Fruit fly (Drosophila melanogaster) whole organism, embryonic: ENCODE results near the gene CG42512.

Source experiments
- Bgb ChIP-seq: fragments of 200-800 bp; sonication (Bioruptor generic); IDR thresholded peaks from 2 replicates; pipeline ENCODE4 v1.3.6; 2022; ENCODE audit warnings: missing biosample characterization, missing genetic modification characterization; ENCODE audit not compliant: partially characterized antibody
- CG10267 ChIP-seq: fragments of 200-800 bp; sonication (Bioruptor generic); optimal IDR thresholded peaks from 2 replicates; lab custom pipeline; 2018; ENCODE audit warnings: missing biosample characterization, mild to moderate bottlenecking, missing genetic modification characterization, moderate library complexity
- CG11560 ChIP-seq: fragments of 200-800 bp; sonication (Bioruptor generic); IDR thresholded peaks from 3 replicates; pipeline ENCODE4 v1.3.6; 2022; ENCODE audit warnings: missing biosample characterization, missing genetic modification characterization
- CG12942 ChIP-seq: fragments of 200-800 bp; sonication (Bioruptor generic); optimal IDR thresholded peaks from 3 replicates; lab custom pipeline; 2016; ENCODE audit warnings: missing biosample characterization, missing genetic modification characterization
- CG14710 ChIP-seq: fragments of 200-800 bp; sonication (Bioruptor generic); optimal IDR thresholded peaks from 3 replicates; lab custom pipeline; 2019; ENCODE audit warnings: missing biosample characterization, mild to moderate bottlenecking, missing genetic modification characterization, moderate library complexity
- CG1603 ChIP-seq: fragments of 200-800 bp; sonication (Bioruptor generic); optimal IDR thresholded peaks from 2 replicates; lab custom pipeline; 2019; ENCODE audit warnings: missing biosample characterization, mild to moderate bottlenecking, missing genetic modification characterization, moderate library complexity
- CG16863 ChIP-seq: fragments of 200-800 bp; sonication (Bioruptor generic); optimal IDR thresholded peaks from 3 replicates; lab custom pipeline; 2016; ENCODE audit warnings: missing biosample characterization, missing genetic modification characterization
- CG17361 ChIP-seq: fragments of 200-800 bp; sonication (Bioruptor generic); IDR thresholded peaks from 3 replicates; pipeline ENCODE4 v1.3.6; 2022; ENCODE audit warnings: missing biosample characterization, missing genetic modification characterization
- CG18011 ChIP-seq: fragments of 200-800 bp; sonication (Bioruptor generic); optimal IDR thresholded peaks from 2 replicates; lab custom pipeline; 2017; ENCODE audit warnings: missing biosample characterization, missing genetic modification characterization, mild to moderate bottlenecking, moderate library complexity, missing genotype
- CG2129 ChIP-seq: fragments of 200-800 bp; sonication (Bioruptor generic); IDR thresholded peaks from 2 replicates; pipeline ENCODE4 v1.3.6; 2022; ENCODE audit warnings: missing biosample characterization, missing genetic modification characterization; ENCODE audit not compliant: partially characterized antibody
- CG31441 ChIP-seq: fragments of 200-800 bp; sonication (Bioruptor generic); IDR thresholded peaks from 2 replicates; pipeline ENCODE4 v1.3.6; 2022; ENCODE audit warnings: missing biosample characterization, missing genetic modification characterization
- CG3281 ChIP-seq: fragments of 200-800 bp; sonication (Bioruptor generic); optimal IDR thresholded peaks from 3 replicates; lab custom pipeline; 2017; ENCODE audit warnings: missing biosample characterization, mild to moderate bottlenecking, missing genetic modification characterization
- CG34224 ChIP-seq: fragments of 200-800 bp; sonication (Bioruptor generic); IDR thresholded peaks from 3 replicates; pipeline ENCODE4 v1.3.6; 2022; ENCODE audit warnings: missing biosample characterization, missing genetic modification characterization; ENCODE audit not compliant: partially characterized antibody
- CG4360 ChIP-seq: fragments of 200-800 bp; sonication (Bioruptor generic); IDR thresholded peaks from 2 replicates; pipeline ENCODE4 v1.3.6; 2022; ENCODE audit warnings: missing biosample characterization, missing genetic modification characterization
- CG4707 ChIP-seq: fragments of 200-800 bp; sonication (Bioruptor generic); optimal IDR thresholded peaks from 2 replicates; lab custom pipeline; 2018; ENCODE audit warnings: missing biosample characterization, mild to moderate bottlenecking, missing genetic modification characterization, moderate library complexity
- CG6854 ChIP-seq: fragments of 200-800 bp; sonication (Bioruptor generic); optimal IDR thresholded peaks from 3 replicates; lab custom pipeline; 2017; ENCODE audit warnings: missing biosample characterization, mild to moderate bottlenecking, missing genetic modification characterization
- CG8290 ChIP-seq, 3 experiments: fragments of 200-800 bp; sonication (Bioruptor generic); optimal IDR thresholded peaks; 2 replicates each; lab custom pipeline; 2016 to 2019; ENCODE audit warnings: missing biosample characterization in 3 of 3, missing genetic modification characterization in 3 of 3, mild to moderate bottlenecking in 2 of 3, moderate library complexity in 1 of 3
- CG9797 ChIP-seq: fragments of 200-800 bp; sonication (Bioruptor generic); optimal IDR thresholded peaks from 3 replicates; lab custom pipeline; 2018; ENCODE audit warnings: missing biosample characterization, mild to moderate bottlenecking, missing genetic modification characterization
- CG9876 ChIP-seq: fragments of 200-800 bp; sonication (Bioruptor generic); optimal IDR thresholded peaks from 2 replicates; lab custom pipeline; 2016; ENCODE audit warnings: missing biosample characterization, missing genetic modification characterization
- CTCF ChIP-seq: fragments of 200-800 bp; sonication (Bioruptor generic); optimal IDR thresholded peaks from 2 replicates; lab custom pipeline; 2017; ENCODE audit warnings: missing biosample characterization, mild to moderate bottlenecking, missing genetic modification characterization, moderate library complexity
- Doc3 ChIP-seq: fragments of 200-800 bp; sonication (Bioruptor generic); IDR thresholded peaks from 3 replicates; pipeline ENCODE4 v1.3.6; 2022; ENCODE audit warnings: missing biosample characterization, missing genetic modification characterization; ENCODE audit not compliant: partially characterized antibody
- Dref ChIP-seq: fragments of 200-800 bp; sonication (Bioruptor generic); IDR thresholded peaks from 2 replicates; pipeline ENCODE4 v1.3.6; 2022; ENCODE audit warnings: missing biosample characterization, missing genetic modification characterization
- E2f1 ChIP-seq: fragments of 200-800 bp; sonication (Bioruptor generic); IDR thresholded peaks from 2 replicates; pipeline ENCODE4 v1.3.6; 2022; ENCODE audit warnings: missing biosample characterization, missing genetic modification characterization
- HLH4C ChIP-seq: fragments of 200-800 bp; sonication (Bioruptor generic); IDR thresholded peaks from 3 replicates; pipeline ENCODE4 v1.3.6; 2022; ENCODE audit warnings: missing biosample characterization, missing genetic modification characterization; ENCODE audit not compliant: partially characterized antibody
- Hsf ChIP-seq: fragments of 200-800 bp; sonication (Bioruptor generic); optimal IDR thresholded peaks from 3 replicates; lab custom pipeline; 2016; ENCODE audit warnings: missing biosample characterization, missing genetic modification characterization
- Lhr ChIP-seq: fragments of 200-800 bp; sonication (Bioruptor generic); optimal IDR thresholded peaks from 3 replicates; lab custom pipeline; 2017; ENCODE audit warnings: mild to moderate bottlenecking, missing biosample characterization, missing genetic modification reagents, missing genetic modification characterization
- MBD-R2 ChIP-seq: fragments of 200-800 bp; sonication (Bioruptor generic); IDR thresholded peaks from 2 replicates; pipeline ENCODE4 v1.3.6; 2022; ENCODE audit warnings: missing biosample characterization, missing genetic modification characterization
- Sin3A ChIP-seq: fragments of >200 bp; optimal IDR thresholded peaks from 2 replicates; lab custom pipeline; 2018
- ap ChIP-seq: fragments of 200-800 bp; sonication (Bioruptor generic); IDR thresholded peaks from 2 replicates; pipeline ENCODE4 v1.3.6; 2022; ENCODE audit warnings: missing biosample characterization, missing genetic modification characterization
- bab2 ChIP-seq: fragments of 200-800 bp; sonication (Bioruptor generic); optimal IDR thresholded peaks from 2 replicates; lab custom pipeline; 2016; ENCODE audit warnings: missing biosample characterization, missing genetic modification characterization
- bbx ChIP-seq: fragments of 200-800 bp; sonication (Bioruptor generic); IDR thresholded peaks from 2 replicates; pipeline ENCODE4 v1.3.6; 2022; ENCODE audit warnings: missing biosample characterization, missing genetic modification characterization; ENCODE audit not compliant: partially characterized antibody
- fd3F ChIP-seq: fragments of 200-800 bp; sonication (Bioruptor generic); optimal IDR thresholded peaks from 2 replicates; lab custom pipeline; 2018; ENCODE audit warnings: missing biosample characterization, mild to moderate bottlenecking, missing genetic modification characterization, moderate library complexity
- gfzf ChIP-seq: fragments of 200-800 bp; sonication (Bioruptor generic); optimal IDR thresholded peaks from 2 replicates; lab custom pipeline; 2016; ENCODE audit warnings: missing biosample characterization, mild to moderate bottlenecking, missing genetic modification characterization, moderate library complexity
- hbn ChIP-seq: fragments of 200-800 bp; sonication (Bioruptor generic); IDR thresholded peaks from 2 replicates; pipeline ENCODE4 v1.3.6; 2022; ENCODE audit warnings: missing biosample characterization, missing genetic modification characterization; ENCODE audit not compliant: partially characterized antibody
- hkb ChIP-seq, 2 experiments: fragments of 200-800 bp in 1 of 2; fragments of >200 bp in 1 of 2; sonication (Bioruptor generic) in 1 of 2; IDR thresholded peaks in 1 of 2; optimal IDR thresholded peaks in 1 of 2; 2 replicates each; pipeline versions ENCODE4 v1.3.6 to Lab custom; 2017 to 2022; ENCODE audit warnings: missing biosample characterization in 1 of 2, missing genetic modification characterization in 1 of 2
- knrl ChIP-seq: fragments of 200-800 bp; sonication (Bioruptor generic); IDR thresholded peaks from 3 replicates; pipeline ENCODE4 v1.3.6; 2022; ENCODE audit warnings: missing biosample characterization, missing genetic modification characterization; ENCODE audit not compliant: partially characterized antibody
- p53 ChIP-seq: fragments of 200-800 bp; sonication (Bioruptor generic); optimal IDR thresholded peaks from 2 replicates; lab custom pipeline; 2016; ENCODE audit warnings: missing biosample characterization, missing genetic modification characterization
- pho ChIP-seq: fragments of 200-800 bp; sonication (Bioruptor generic); optimal IDR thresholded peaks from 2 replicates; lab custom pipeline; 2016; ENCODE audit warnings: missing biosample characterization, missing genetic modification characterization
- pita ChIP-seq: fragments of 200-800 bp; sonication (Bioruptor generic); optimal IDR thresholded peaks from 2 replicates; lab custom pipeline; 2017; ENCODE audit warnings: missing biosample characterization, mild to moderate bottlenecking, missing genetic modification characterization
- row ChIP-seq: fragments of 200-800 bp; sonication (Bioruptor generic); IDR thresholded peaks from 3 replicates; pipeline ENCODE4 v1.3.6; 2022; ENCODE audit warnings: missing biosample characterization, missing genetic modification characterization
- sd ChIP-seq: fragments of 200-800 bp; sonication (Bioruptor generic); optimal IDR thresholded peaks from 3 replicates; lab custom pipeline; 2018; ENCODE audit warnings: missing biosample characterization, mild to moderate bottlenecking, missing genetic modification characterization, moderate library complexity
- sna ChIP-seq: fragments of 200-800 bp; sonication (Bioruptor generic); IDR thresholded peaks from 2 replicates; pipeline ENCODE4 v1.3.6; 2022; ENCODE audit warnings: missing biosample characterization, missing genetic modification characterization; ENCODE audit not compliant: partially characterized antibody
- stwl ChIP-seq: fragments of 200-800 bp; sonication (Bioruptor generic); optimal IDR thresholded peaks from 3 replicates; lab custom pipeline; 2018; ENCODE audit warnings: missing biosample characterization, mild to moderate bottlenecking, missing genetic modification characterization, moderate library complexity
- tll ChIP-seq, 2 experiments: fragments of 200-800 bp in 1 of 2; fragments of >200 bp in 1 of 2; sonication (Bioruptor generic) in 1 of 2; optimal IDR thresholded peaks; 2 replicates each; lab custom pipeline; 2017 to 2019; ENCODE audit warnings: missing biosample characterization in 2 of 2, missing genetic modification characterization in 2 of 2, mild to moderate bottlenecking in 1 of 2, moderate library complexity in 1 of 2
- tna ChIP-seq: fragments of 200-800 bp; sonication (Bioruptor generic); IDR thresholded peaks from 2 replicates; pipeline ENCODE4 v1.3.6; 2022; ENCODE audit warnings: missing biosample characterization, missing genetic modification characterization; ENCODE audit not compliant: partially characterized antibody
- trem ChIP-seq: fragments of 200-800 bp; optimal IDR thresholded peaks from 3 replicates; lab custom pipeline; 2019; ENCODE audit warnings: missing biosample characterization, mild to moderate bottlenecking, missing genetic modification characterization, moderate library complexity
- vfl ChIP-seq: fragments of 200-800 bp; sonication (Bioruptor generic); optimal IDR thresholded peaks from 2 replicates; lab custom pipeline; 2016; ENCODE audit warnings: missing biosample characterization, missing genetic modification characterization
- zen ChIP-seq: fragments of 200-800 bp; sonication (Bioruptor generic); optimal IDR thresholded peaks from 3 replicates; lab custom pipeline; 2018; ENCODE audit warnings: missing biosample characterization, mild to moderate bottlenecking, missing genetic modification characterization, moderate library complexity

Gene CG42512

DNA sequence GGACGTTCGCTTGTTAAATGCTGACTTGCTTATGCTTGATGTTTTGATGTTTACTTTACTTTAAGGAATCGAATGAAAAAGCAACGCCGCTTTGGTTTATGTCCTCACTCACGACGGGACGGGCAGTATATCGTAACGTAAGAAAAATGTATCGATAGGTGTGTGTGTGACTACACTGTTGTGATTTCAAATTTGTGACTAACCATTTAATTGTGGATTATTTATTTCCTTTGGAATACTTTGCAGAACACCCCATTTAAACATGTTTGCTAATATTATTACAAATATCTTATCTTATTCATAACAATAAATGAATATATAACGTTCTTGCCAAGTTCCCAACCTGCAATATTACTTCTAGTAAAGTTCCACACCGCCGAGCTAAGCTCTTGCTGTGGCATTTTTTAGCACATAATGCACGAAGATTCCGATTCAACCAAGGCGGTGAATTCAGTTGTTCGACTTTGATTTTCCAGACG is 3.8 kb downstream of the CG42512 start, which contains the start of the genes Nemp and r (continued):
- TF ChIP-seq MBD-R2 (GFP tag; lab: Robert Waterston, UW) (peak; percentile 55; the same call in 1 of the 2 replicates), bab2 (no peak), tll (GFP tag; optimal IDR thresholded peaks at IDR 0.05; lab: Kevin White, UChicago) (peak in 1 of 2 experiments; percentile 6), HLH4C (GFP tag; lab: Robert Waterston, UW) (peak; percentile 63), ap (GFP tag; lab: Robert Waterston, UW) (no peak), Dref (GFP tag; lab: Robert Waterston, UW) (peak; percentile 68), Doc3 (GFP tag; lab: Robert Waterston, UW) (peak; percentile 64), gfzf (GFP tag; lab: Kevin White, UChicago) (peak; percentile 82), sna (peak; percentile 58; the same call in 1 of the 2 replicates), CG9876 (GFP tag; lab: Kevin White, UChicago) (no peak), zen (tag; lab: Kevin White, UChicago) (no peak), CG34224 (GFP tag; lab: Robert Waterston, UW) (0 out of 3 replicates have a peak, but pooled peaks have one; percentile 19), E2f1 (GFP tag; lab: Robert Waterston, UW) (no peak), Bgb (GFP tag; lab: Robert Waterston, UW) (peak; percentile 65), CG16863 (GFP tag; lab: Kevin White, UChicago) (no peak), hkb (optimal IDR thresholded peaks at IDR 0.05; lab: Kevin White, UChicago) (peak; percentile 57), hkb (GFP tag; IDR thresholded peaks at IDR 0.05; lab: Robert Waterston, UW) (no peak), CG8290 (GFP tag; optimal IDR thresholded peaks at IDR 0.05; lab: Kevin White, UChicago) (peak; percentile 30), CG8290 (tag; optimal IDR thresholded peaks at IDR 0.05; lab: Kevin White, UChicago) (no peak), hbn (GFP tag; lab: Robert Waterston, UW) (peak; percentile 65), Sin3A (lab: Kevin White, UChicago) (peak; percentile 88), tna (GFP tag; lab: Robert Waterston, UW) (0 out of 2 replicates have a peak, but pooled peaks have one; percentile 14), pho (no peak), CG6854 (GFP tag; lab: Kevin White, UChicago) (no peak), vfl (GFP tag; lab: Kevin White, UChicago) (no peak), Lhr (GFP tag; lab: Kevin White, UChicago) (peak; percentile 80), CG18011 (GFP tag; lab: Kevin White, UChicago) (no peak), row (GFP tag; lab: Robert Waterston, UW) (0 out of 3 replicates have a peak, but pooled peaks have one; percentile 12), CG12942 (GFP tag; lab: Kevin White, UChicago) (no peak), CG4360 (GFP tag; lab: Robert Waterston, UW) (no peak), p53 (GFP tag; lab: Kevin White, UChicago) (peak; percentile 72), CG10267 (tag; lab: Kevin White, UChicago) (peak; percentile 57), stwl (tag; lab: Kevin White, UChicago) (peak; percentile 40), CG2129 (peak; percentile 43), CG1603 (tag; lab: Kevin White, UChicago) (peak; percentile 47), CG31441 (GFP tag; lab: Robert Waterston, UW) (peak; percentile 24; the same call in 1 of the 2 replicates), CG17361 (GFP tag; lab: Robert Waterston, UW) (0 out of 3 replicates have a peak, but pooled peaks have one; percentile 12), fd3F (GFP tag; lab: Kevin White, UChicago) (no peak), CTCF (peak; percentile 65), pita (peak; percentile 84), sd (tag; lab: Kevin White, UChicago) (peak; percentile 39), trem (tag; lab: Kevin White, UChicago) (peak; percentile 24), knrl (GFP tag; lab: Robert Waterston, UW) (peak; percentile 78), CG3281 (GFP tag; lab: Kevin White, UChicago) (no peak), CG14710 (tag; lab: Kevin White, UChicago) (peak; percentile 71), CG11560 (peak; percentile 91), CG9797 (GFP tag; lab: Kevin White, UChicago) (peak; percentile 55), bbx (peak; percentile 62), CG4707 (GFP tag; lab: Kevin White, UChicago) (no peak), Hsf (GFP tag; lab: Kevin White, UChicago) (no peak)
